Fruit fly (Drosophila melanogaster): ENCODE results near the gene Jon65Aii.
A peak's percentile ranks its signal among the peaks of the same experiment; 100 is the strongest.

Gene Jon65Aii

DNA sequence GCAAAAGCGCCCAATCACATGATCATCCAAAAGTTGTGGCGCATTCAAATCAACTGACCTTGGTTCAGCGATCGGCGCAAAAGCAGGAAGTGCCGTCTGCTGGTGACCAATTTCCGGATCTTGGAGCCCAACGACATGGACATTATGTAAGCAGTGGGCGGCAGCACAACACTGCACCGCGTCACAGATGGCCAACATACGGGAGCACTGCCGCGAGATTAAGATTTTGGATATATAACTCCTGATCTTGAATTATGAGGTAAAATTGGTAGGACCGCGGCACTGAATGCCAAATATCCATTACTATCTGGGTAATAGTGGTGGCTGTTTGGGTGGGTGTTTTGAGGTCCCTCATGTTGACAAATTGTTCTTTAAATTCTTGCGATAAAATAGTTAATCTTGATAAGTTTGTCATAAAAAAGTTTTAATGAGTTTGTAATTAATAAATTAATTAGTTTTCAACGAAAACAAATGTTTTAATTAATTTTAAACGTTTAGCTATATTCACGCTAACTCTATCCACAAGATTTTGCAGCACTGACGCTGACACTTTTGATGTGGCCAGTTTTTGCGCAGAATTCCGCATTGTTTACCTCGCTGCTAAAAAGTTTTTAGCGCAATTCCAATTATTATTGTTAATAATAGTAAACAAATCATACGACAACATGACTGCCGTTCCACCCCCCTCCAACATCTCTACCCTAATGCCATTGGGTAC lies 23.0 kb downstream of the Jon65Aii start, which contains the start of the genes CG13295 and CG6610 (continued):
- TF ChIP-seq CG17829 (tag; optimal IDR thresholded peaks at IDR 0.05) (peak; percentile 38), CG7556 (GFP tag; optimal IDR thresholded peaks at IDR 0.05) (peak; percentile 28), odd (GFP tag; optimal IDR thresholded peaks at IDR 0.05) (peak; percentile 1), Ets65A (GFP tag) (peak; percentile 85), CG17328 (GFP tag; IDR thresholded peaks at IDR 0.05) (no peak), tx (GFP tag; optimal IDR thresholded peaks at IDR 0.05) (peak; percentile 18), Elba2 (GFP tag; optimal IDR thresholded peaks at IDR 0.05) (no peak), nom (GFP tag; optimal IDR thresholded peaks at IDR 0.05) (peak; percentile 2), jing (GFP tag; optimal IDR thresholded peaks at IDR 0.05) (no peak), Oli (tag; optimal IDR thresholded peaks at IDR 0.05) (peak; percentile 56), peb (GFP tag; IDR thresholded peaks at IDR 0.05) (0 out of 2 replicates have a peak, but pooled peaks have one; percentile 14), stc (GFP tag; IDR thresholded peaks at IDR 0.05) (no peak), CG16815 (GFP tag; optimal IDR thresholded peaks at IDR 0.05) (peak; percentile 42), tup (GFP tag; optimal IDR thresholded peaks at IDR 0.05) (no peak), crol (GFP tag; IDR thresholded peaks at IDR 0.05) (no peak), fd102C (GFP tag; optimal IDR thresholded peaks at IDR 0.05) (no peak), kah (GFP tag; optimal IDR thresholded peaks at IDR 0.05) (peak; percentile 5), bigmax (GFP tag; optimal IDR thresholded peaks at IDR 0.05) (no peak), ac (GFP tag; optimal IDR thresholded peaks at IDR 0.05) (no peak), CG17912 (GFP tag; optimal IDR thresholded peaks at IDR 0.05) (no peak), CG9817 (tag; optimal IDR thresholded peaks at IDR 0.05) (peak; percentile 76), repo (GFP tag; optimal IDR thresholded peaks at IDR 0.05) (no peak), CG42726 (GFP tag; IDR thresholded peaks at IDR 0.05; ENCODE audit: partially characterized antibody) (no peak), dmrt99B (tag; optimal IDR thresholded peaks at IDR 0.05) (no peak), Sox102F (GFP tag; optimal IDR thresholded peaks at IDR 0.05) (peak; percentile 39), cwo (GFP tag; optimal IDR thresholded peaks at IDR 0.05) (no peak), tio (GFP tag; optimal IDR thresholded peaks at IDR 0.05) (peak; percentile 19), CG8478 (optimal IDR thresholded peaks at IDR 0.05) (no peak), slou (GFP tag; optimal IDR thresholded peaks at IDR 0.05) (peak; percentile 47), slbo (GFP tag; IDR thresholded peaks at IDR 0.05) (peak; percentile 70), CG10565 (GFP tag; optimal IDR thresholded peaks at IDR 0.05) (no peak), chm (GFP tag; IDR thresholded peaks at IDR 0.05) (no peak), sc (optimal IDR thresholded peaks at IDR 0.05) (no peak), sc (GFP tag; optimal IDR thresholded peaks at IDR 0.05) (peak; percentile 12), Atf6 (GFP tag; IDR thresholded peaks at IDR 0.05) (peak; percentile 35; the same call in 1 of the 2 replicates), Ravus (GFP tag; IDR thresholded peaks at IDR 0.05) (no peak), HLH54F (GFP tag; optimal IDR thresholded peaks at IDR 0.05) (peak; percentile 31), wek (GFP tag; optimal IDR thresholded peaks at IDR 0.05) (no peak), abd-A (tag; optimal IDR thresholded peaks at IDR 0.05) (no peak), CG4707 (GFP tag; optimal IDR thresholded peaks at IDR 0.05) (no peak), CG6683 (GFP tag; optimal IDR thresholded peaks at IDR 0.05) (no peak), CG18619 (GFP tag; optimal IDR thresholded peaks at IDR 0.05) (peak; percentile 44), CG4820 (GFP tag; optimal IDR thresholded peaks at IDR 0.05) (no peak), p53 (GFP tag; optimal IDR thresholded peaks at IDR 0.05) (no peak), NC2β (GFP tag; optimal IDR thresholded peaks at IDR 0.05) (no peak), pita (GFP tag; optimal IDR thresholded peaks at IDR 0.05) (no peak), ftz-f1 (GFP tag; optimal IDR thresholded peaks at IDR 0.05) (peak; percentile 61), zfh1 (GFP tag; IDR thresholded peaks at IDR 0.05) (no peak), CG6791 (GFP tag; IDR thresholded peaks at IDR 0.05; ENCODE audit: partially characterized antibody) (no peak), dmrt11E (tag; optimal IDR thresholded peaks at IDR 0.05) (peak; percentile 64)

Data from whole organism, embryonic.